Fruit fly (Drosophila melanogaster) whole organism, embryonic: Measurements from ENCODE around the gene Syt1.

Experiments used
- CG10209 ChIP-seq: fragments of 200-800 bp; sonication (Bioruptor generic); optimal IDR thresholded peaks from 3 replicates; lab custom pipeline; 2017; ENCODE audit warnings: missing biosample characterization, mild to moderate bottlenecking, missing genetic modification characterization, missing genetic modification reagents
- CG1024 ChIP-seq: fragments of 200-800 bp; sonication (Bioruptor generic); IDR thresholded peaks from 2 replicates; pipeline ENCODE4 v1.3.6; 2022; ENCODE audit warnings: missing biosample characterization, missing genetic modification characterization
- CG10274 ChIP-seq: fragments of 200-800 bp; sonication (Bioruptor generic); optimal IDR thresholded peaks from 3 replicates; lab custom pipeline; 2017; ENCODE audit warnings: missing biosample characterization, mild to moderate bottlenecking, missing genetic modification characterization
- CG10462 ChIP-seq: fragments of 200-800 bp; sonication (Bioruptor generic); optimal IDR thresholded peaks from 2 replicates; lab custom pipeline; 2016; ENCODE audit warnings: missing biosample characterization, missing genetic modification characterization
- CG11398 ChIP-seq: fragments of 200-800 bp; sonication (Bioruptor generic); optimal IDR thresholded peaks from 2 replicates; lab custom pipeline; 2016; ENCODE audit warnings: missing biosample characterization, missing genetic modification characterization
- CG11696 ChIP-seq: fragments of 200-800 bp; sonication (Bioruptor generic); IDR thresholded peaks from 2 replicates; pipeline ENCODE4 v1.3.6; 2022; ENCODE audit warnings: missing biosample characterization, missing genetic modification characterization
- CG11723 ChIP-seq: fragments of 200-800 bp; sonication (Bioruptor generic); optimal IDR thresholded peaks from 2 replicates; lab custom pipeline; 2017; ENCODE audit warnings: missing biosample characterization, mild to moderate bottlenecking, missing genetic modification characterization
- CG1602 ChIP-seq: fragments of 200-800 bp; sonication (Bioruptor generic); optimal IDR thresholded peaks from 3 replicates; lab custom pipeline; 2016; ENCODE audit warnings: missing biosample characterization, missing genetic modification characterization
- CG16779 ChIP-seq: fragments of 200-800 bp; sonication (Bioruptor generic); IDR thresholded peaks from 2 replicates; pipeline ENCODE4 v1.3.6; 2022; ENCODE audit warnings: missing biosample characterization, missing genetic modification characterization
- CG17802 ChIP-seq: fragments of 200-800 bp; sonication (Bioruptor generic); optimal IDR thresholded peaks from 2 replicates; lab custom pipeline; 2018; ENCODE audit warnings: missing biosample characterization, mild to moderate bottlenecking, missing genetic modification characterization, moderate library complexity
- CG18011 ChIP-seq: fragments of 200-800 bp; sonication (Bioruptor generic); optimal IDR thresholded peaks from 2 replicates; lab custom pipeline; 2017; ENCODE audit warnings: missing biosample characterization, missing genetic modification characterization, mild to moderate bottlenecking, moderate library complexity, missing genotype
- CG18619 ChIP-seq: fragments of 200-800 bp; sonication (Bioruptor generic); optimal IDR thresholded peaks from 3 replicates; lab custom pipeline; 2017; ENCODE audit warnings: missing biosample characterization, mild to moderate bottlenecking, missing genetic modification characterization
- CG2116 ChIP-seq: fragments of 200-800 bp; sonication (Bioruptor generic); optimal IDR thresholded peaks from 3 replicates; lab custom pipeline; 2018; ENCODE audit warnings: missing biosample characterization, mild to moderate bottlenecking, missing genetic modification characterization
- CG31388 ChIP-seq: fragments of 200-800 bp; sonication (Bioruptor generic); optimal IDR thresholded peaks from 2 replicates; lab custom pipeline; 2016; ENCODE audit warnings: missing biosample characterization, missing genetic modification characterization
- CG3281 ChIP-seq: fragments of 200-800 bp; sonication (Bioruptor generic); optimal IDR thresholded peaks from 3 replicates; lab custom pipeline; 2017; ENCODE audit warnings: missing biosample characterization, mild to moderate bottlenecking, missing genetic modification characterization
- CG5953 ChIP-seq: fragments of 200-800 bp; sonication (Bioruptor generic); IDR thresholded peaks from 2 replicates; pipeline ENCODE4 v1.3.6; 2022; ENCODE audit warnings: missing biosample characterization, missing genetic modification characterization
- CG6654 ChIP-seq: fragments of 200-800 bp; sonication (Bioruptor generic); optimal IDR thresholded peaks from 2 replicates; lab custom pipeline; 2017; ENCODE audit warnings: missing biosample characterization, mild to moderate bottlenecking, missing genetic modification characterization
- CG7839 ChIP-seq: fragments of 200-800 bp; sonication (Bioruptor generic); optimal IDR thresholded peaks from 3 replicates; lab custom pipeline; 2018; ENCODE audit warnings: missing biosample characterization, mild to moderate bottlenecking, missing genetic modification characterization, moderate library complexity
- CG8281 ChIP-seq: fragments of 200-800 bp; sonication (Bioruptor generic); optimal IDR thresholded peaks from 2 replicates; lab custom pipeline; 2018; ENCODE audit warnings: missing biosample characterization, mild to moderate bottlenecking, missing genetic modification characterization, moderate library complexity
- CG8924 ChIP-seq: fragments of 200-800 bp; optimal IDR thresholded peaks from 3 replicates; lab custom pipeline; 2019; ENCODE audit warnings: missing biosample characterization, mild to moderate bottlenecking, missing genetic modification characterization, moderate library complexity
- CG8944 ChIP-seq: fragments of 200-800 bp; sonication (Bioruptor generic); optimal IDR thresholded peaks from 3 replicates; lab custom pipeline; 2016; ENCODE audit warnings: missing biosample characterization, missing genetic modification characterization
- CG9797 ChIP-seq: fragments of 200-800 bp; sonication (Bioruptor generic); optimal IDR thresholded peaks from 3 replicates; lab custom pipeline; 2018; ENCODE audit warnings: missing biosample characterization, mild to moderate bottlenecking, missing genetic modification characterization
- CG9817 ChIP-seq: fragments of 200-800 bp; sonication (Bioruptor generic); optimal IDR thresholded peaks from 2 replicates; lab custom pipeline; 2018; ENCODE audit warnings: missing biosample characterization, mild to moderate bottlenecking, missing genetic modification characterization, moderate library complexity
- CTCF ChIP-seq: fragments of 200-800 bp; sonication (Bioruptor generic); optimal IDR thresholded peaks from 2 replicates; lab custom pipeline; 2017; ENCODE audit warnings: missing biosample characterization, mild to moderate bottlenecking, missing genetic modification characterization, moderate library complexity
- CoRest ChIP-seq: fragments of 200-800 bp; sonication (Bioruptor generic); optimal IDR thresholded peaks from 3 replicates; lab custom pipeline; 2018; ENCODE audit warnings: missing biosample characterization, mild to moderate bottlenecking, missing genetic modification characterization, moderate library complexity
- Hsf ChIP-seq: fragments of 200-800 bp; sonication (Bioruptor generic); optimal IDR thresholded peaks from 3 replicates; lab custom pipeline; 2016; ENCODE audit warnings: missing biosample characterization, missing genetic modification characterization
- Pdp1 ChIP-seq, 2 experiments: fragments of 200-800 bp; sonication (Bioruptor generic); optimal IDR thresholded peaks; 3 replicates each; lab custom pipeline; 2016; ENCODE audit warnings: missing biosample characterization in 2 of 2, missing genetic modification characterization in 2 of 2, mild to moderate bottlenecking in 1 of 2, moderate library complexity in 1 of 2
- Sox100B ChIP-seq: fragments of 200-800 bp; sonication (Bioruptor generic); optimal IDR thresholded peaks from 3 replicates; lab custom pipeline; 2018; ENCODE audit warnings: missing biosample characterization, mild to moderate bottlenecking, missing genetic modification characterization
- Ssrp ChIP-seq: fragments of 200-800 bp; sonication (Bioruptor generic); optimal IDR thresholded peaks from 2 replicates; lab custom pipeline; 2018; ENCODE audit warnings: missing biosample characterization, mild to moderate bottlenecking, missing genetic modification characterization, moderate library complexity
- Vsx1 ChIP-seq: fragments of 200-800 bp; sonication (Bioruptor generic); optimal IDR thresholded peaks from 2 replicates; lab custom pipeline; 2017; ENCODE audit warnings: missing biosample characterization, mild to moderate bottlenecking, missing genetic modification characterization, missing genetic modification reagents
- az2 ChIP-seq: fragments of 200-800 bp; sonication (Bioruptor generic); optimal IDR thresholded peaks from 3 replicates; lab custom pipeline; 2016; ENCODE audit warnings: missing biosample characterization, missing genetic modification characterization
- bcd ChIP-seq: fragments of 200-800 bp; sonication (Bioruptor generic); optimal IDR thresholded peaks from 2 replicates; lab custom pipeline; 2017; ENCODE audit warnings: missing biosample characterization, mild to moderate bottlenecking, missing genetic modification characterization
- br ChIP-seq: fragments of >200 bp; optimal IDR thresholded peaks from 2 replicates; lab custom pipeline; 2017
- chn ChIP-seq: fragments of 200-800 bp; sonication (Bioruptor generic); optimal IDR thresholded peaks from 2 replicates; lab custom pipeline; 2016; ENCODE audit warnings: missing biosample characterization, missing genetic modification characterization
- kah ChIP-seq: fragments of 200-800 bp; sonication (Bioruptor generic); optimal IDR thresholded peaks from 2 replicates; lab custom pipeline; 2018; ENCODE audit warnings: missing biosample characterization, mild to moderate bottlenecking, missing genetic modification characterization
- lmd ChIP-seq: fragments of 200-800 bp; sonication (Bioruptor generic); IDR thresholded peaks from 2 replicates; pipeline ENCODE4 v1.3.6; 2022; ENCODE audit warnings: missing biosample characterization, missing genetic modification characterization
- pho ChIP-seq: fragments of 200-800 bp; sonication (Bioruptor generic); optimal IDR thresholded peaks from 2 replicates; lab custom pipeline; 2016; ENCODE audit warnings: missing biosample characterization, missing genetic modification characterization
- prd ChIP-seq, 3 experiments: fragments of >200 bp in 2 of 3; fragments of 200-800 bp in 1 of 3; sonication (Bioruptor generic) in 1 of 3; optimal IDR thresholded peaks in 2 of 3; IDR thresholded peaks in 1 of 3; 2 replicates in 2 of 3; 3 replicates in 1 of 3; pipeline versions ENCODE4 v1.3.6 to Lab custom; 2017 to 2022; ENCODE audit warnings: missing biosample characterization in 1 of 3, missing genetic modification characterization in 1 of 3
- ranshi ChIP-seq: fragments of 200-800 bp; sonication (Bioruptor generic); IDR thresholded peaks from 2 replicates; pipeline ENCODE4 v1.3.6; 2022; ENCODE audit warnings: missing biosample characterization, missing genetic modification characterization
- rib ChIP-seq: fragments of 200-800 bp; sonication (Bioruptor generic); IDR thresholded peaks from 2 replicates; pipeline ENCODE4 v1.3.6; 2022; ENCODE audit warnings: missing biosample characterization, missing genetic modification characterization
- row ChIP-seq: fragments of 200-800 bp; sonication (Bioruptor generic); IDR thresholded peaks from 3 replicates; pipeline ENCODE4 v1.3.6; 2022; ENCODE audit warnings: missing biosample characterization, missing genetic modification characterization
- sd ChIP-seq: fragments of 200-800 bp; sonication (Bioruptor generic); optimal IDR thresholded peaks from 3 replicates; lab custom pipeline; 2018; ENCODE audit warnings: missing biosample characterization, mild to moderate bottlenecking, missing genetic modification characterization, moderate library complexity
- sima ChIP-seq: fragments of 200-800 bp; sonication (Bioruptor generic); optimal IDR thresholded peaks from 2 replicates; lab custom pipeline; 2016; ENCODE audit warnings: missing biosample characterization, missing genetic modification characterization
- slbo ChIP-seq: fragments of 200-800 bp; sonication (Bioruptor generic); IDR thresholded peaks from 2 replicates; pipeline ENCODE4 v1.3.6; 2022; ENCODE audit warnings: missing biosample characterization, missing genetic modification characterization
- sna ChIP-seq: fragments of 200-800 bp; sonication (Bioruptor generic); IDR thresholded peaks from 2 replicates; pipeline ENCODE4 v1.3.6; 2022; ENCODE audit warnings: missing biosample characterization, missing genetic modification characterization; ENCODE audit not compliant: partially characterized antibody
- so ChIP-seq: fragments of 200-800 bp; sonication (Bioruptor generic); IDR thresholded peaks from 3 replicates; pipeline ENCODE4 v1.3.6; 2022; ENCODE audit warnings: missing biosample characterization, missing genetic modification characterization
- sr ChIP-seq: fragments of 200-800 bp; sonication (Bioruptor generic); IDR thresholded peaks from 3 replicates; pipeline ENCODE4 v1.3.6; 2022; ENCODE audit warnings: missing biosample characterization, missing genetic modification characterization
- wdn ChIP-seq: fragments of 200-800 bp; sonication (Bioruptor generic); IDR thresholded peaks from 2 replicates; pipeline ENCODE4 v1.3.6; 2022; ENCODE audit warnings: missing biosample characterization, missing genetic modification characterization
- zen2 ChIP-seq: fragments of 200-800 bp; sonication (Bioruptor generic); IDR thresholded peaks from 3 replicates; pipeline ENCODE4 v1.3.6; 2022; ENCODE audit warnings: missing biosample characterization, missing genetic modification characterization; ENCODE audit not compliant: partially characterized antibody
- zfh1 ChIP-seq: fragments of 200-800 bp; sonication (Bioruptor generic); IDR thresholded peaks from 3 replicates; pipeline ENCODE4 v1.3.6; 2022; ENCODE audit warnings: missing biosample characterization, missing genetic modification characterization

Syt1 gene

DNA sequence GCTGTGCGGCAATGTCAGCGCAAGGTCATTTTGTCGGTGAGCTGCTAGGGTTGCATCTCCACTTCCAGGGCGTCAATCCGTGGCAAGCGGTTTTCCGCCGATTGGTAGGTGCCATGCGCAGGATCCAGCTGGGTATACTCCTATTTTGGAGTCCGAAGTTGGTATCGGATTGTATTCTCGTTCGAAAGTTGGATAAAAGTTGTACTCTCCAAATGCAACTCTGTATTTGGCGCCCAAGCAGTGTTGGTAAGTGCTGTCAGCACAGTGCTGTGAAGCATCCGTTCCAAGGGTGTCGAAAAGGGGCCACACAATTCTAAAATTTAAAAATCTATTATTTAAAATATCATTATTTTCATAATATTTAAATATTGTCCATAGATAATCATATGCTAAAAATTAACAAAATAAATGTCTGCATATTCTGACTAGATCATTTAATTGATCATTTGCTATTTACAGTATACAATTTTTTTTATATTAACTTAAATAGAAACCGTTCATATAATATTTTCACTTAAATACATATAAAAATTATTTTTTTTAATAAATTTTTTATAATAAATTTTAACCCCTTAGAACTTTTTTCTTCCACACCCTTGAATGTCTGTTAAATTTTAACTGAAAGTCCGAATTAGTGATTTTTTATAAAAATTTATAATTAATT is 51.2 kb downstream of the Syt1 start (continued):
- TF ChIP-seq sna (GFP tag; lab: Robert Waterston, UW) (no peak; the same call in 1 of the 2 replicates), CG18011 (peak; percentile 74), CG2116 (GFP tag; lab: Kevin White, UChicago) (peak; percentile 99), zen2 (GFP tag; lab: Robert Waterston, UW) (no peak; the same call in 2 of the 3 replicates), CG1024 (GFP tag; lab: Robert Waterston, UW) (peak; percentile 68), ranshi (peak; percentile 83), CG3281 (GFP tag; lab: Kevin White, UChicago) (peak; percentile 96), CG10274 (GFP tag; lab: Kevin White, UChicago) (peak; percentile 65), slbo (GFP tag; lab: Robert Waterston, UW) (peak; percentile 94), Vsx1 (GFP tag; lab: Kevin White, UChicago) (no peak), br (lab: Kevin White, UChicago) (no peak), wdn (GFP tag; lab: Robert Waterston, UW) (peak; percentile 76), CG11696 (GFP tag; lab: Robert Waterston, UW) (no peak), pho (peak; percentile 82), CG10462 (GFP tag; lab: Kevin White, UChicago) (peak; percentile 70), sd (tag; lab: Kevin White, UChicago) (peak; percentile 46), CG18619 (peak; percentile 87), Hsf (GFP tag; lab: Kevin White, UChicago) (peak; percentile 81), CG17802 (tag; lab: Kevin White, UChicago) (peak; percentile 66), sr (GFP tag; lab: Robert Waterston, UW) (no peak), CG11723 (GFP tag; lab: Kevin White, UChicago) (peak; percentile 71), Sox100B (GFP tag; lab: Kevin White, UChicago) (peak; percentile 84), CoRest (tag; lab: Kevin White, UChicago) (peak; percentile 94), CTCF (GFP tag; lab: Kevin White, UChicago) (peak; percentile 47), CG6654 (GFP tag; lab: Kevin White, UChicago) (peak; percentile 56), so (GFP tag; lab: Robert Waterston, UW) (peak; percentile 86), Pdp1 (GFP tag; optimal IDR thresholded peaks at IDR 0.05; lab: Kevin White, UChicago) (peak; percentile 65 to 79), CG11398 (GFP tag; lab: Kevin White, UChicago) (peak; percentile 73), CG16779 (peak; percentile 81), CG8924 (peak; percentile 93), row (GFP tag; lab: Robert Waterston, UW) (peak; percentile 94), CG9797 (GFP tag; lab: Kevin White, UChicago) (peak; percentile 39), rib (peak; percentile 82), az2 (GFP tag; lab: Kevin White, UChicago) (peak; percentile 86), CG1602 (peak; percentile 80), CG9817 (tag; lab: Kevin White, UChicago) (peak; percentile 89), Ssrp (tag; lab: Kevin White, UChicago) (peak; percentile 86), prd (optimal IDR thresholded peaks at IDR 0.05; lab: Kevin White, UChicago) (no peak), prd (GFP tag; IDR thresholded peaks at IDR 0.05; lab: Robert Waterston, UW) (peak; percentile 90), chn (GFP tag; lab: Kevin White, UChicago) (peak; percentile 86), CG7839 (tag; lab: Kevin White, UChicago) (peak; percentile 92), sima (GFP tag; lab: Kevin White, UChicago) (peak; percentile 18), CG10209 (GFP tag; lab: Kevin White, UChicago) (peak; percentile 88), zfh1 (peak; percentile 85), bcd (GFP tag; lab: Kevin White, UChicago) (peak; percentile 88), lmd (GFP tag; lab: Robert Waterston, UW) (peak; percentile 88), CG31388 (GFP tag; lab: Kevin White, UChicago) (peak; percentile 41), CG8281 (tag; lab: Kevin White, UChicago) (peak; percentile 52), kah (peak; percentile 51), CG5953 (peak; percentile 63; the same call in 1 of the 2 replicates), CG8944 (GFP tag; lab: Kevin White, UChicago) (peak; percentile 80)
